Worm (Caenorhabditis elegans) whole organism, L2 larva: Measurements from ENCODE around the gene ndub-3.
A peak's percentile ranks its signal among the peaks of the same experiment; 100 is the strongest.

Experiments used
- C34F6.9 ChIP-seq: fragments of 150-350 bp; optimal IDR thresholded peaks from 2 replicates; lab custom pipeline; 2014; ENCODE audit warnings: missing biosample characterization, missing genetic modification characterization
- R02D3.7 ChIP-seq: fragments of 150-350 bp; optimal IDR thresholded peaks from 2 replicates; lab custom pipeline; 2014; ENCODE audit warnings: missing biosample characterization, missing genetic modification characterization
- ZK546.5 ChIP-seq: sonication (generic microtip); optimal IDR thresholded peaks from 2 replicates; lab custom pipeline; 2017; ENCODE audit warnings: missing biosample characterization, missing genetic modification characterization
- alr-1 ChIP-seq: fragments of 150-350 bp; optimal IDR thresholded peaks from 2 replicates; lab custom pipeline; 2014; ENCODE audit warnings: missing biosample characterization, missing genetic modification characterization
- aly-2 ChIP-seq: fragments of 150-350 bp; optimal IDR thresholded peaks from 2 replicates; lab custom pipeline; 2014; ENCODE audit warnings: missing biosample characterization, missing genetic modification characterization
- ama-1 ChIP-seq: fragments of 150-350 bp; optimal IDR thresholded peaks from 2 replicates; lab custom pipeline; 2018; ENCODE audit warnings: inconsistent platforms
- blmp-1 ChIP-seq: sonication (generic microtip); optimal IDR thresholded peaks from 2 replicates; lab custom pipeline; 2017; ENCODE audit warnings: missing genetic modification characterization, mild to moderate bottlenecking, missing compliant biosample characterization, antibody characterized with exemption, moderate library complexity; ENCODE audit not compliant: insufficient read depth
- crh-2 ChIP-seq: sonication (generic microtip); optimal IDR thresholded peaks from 2 replicates; lab custom pipeline; 2017; ENCODE audit warnings: missing biosample characterization, missing genetic modification characterization
- fos-1 ChIP-seq: fragments of 150-350 bp; optimal IDR thresholded peaks from 2 replicates; lab custom pipeline; 2014; ENCODE audit warnings: missing biosample characterization, missing genetic modification characterization
- lin-39 ChIP-seq: fragments of 150-350 bp; optimal IDR thresholded peaks from 2 replicates; lab custom pipeline; 2014; ENCODE audit warnings: missing biosample characterization, missing genetic modification reagents, missing genetic modification characterization
- lsy-2 ChIP-seq, 2 experiments: fragments of 150-350 bp in 1 of 2; sonication (generic microtip) in 1 of 2; optimal IDR thresholded peaks; 2 replicates each; lab custom pipeline; 2014 to 2017; ENCODE audit warnings: missing biosample characterization in 2 of 2, missing genetic modification characterization in 2 of 2
- mab-5 ChIP-seq: fragments of 150-350 bp; optimal IDR thresholded peaks from 2 replicates; lab custom pipeline; 2014; ENCODE audit warnings: missing biosample characterization, missing genetic modification characterization
- mbf-1 ChIP-seq: sonication (generic microtip); optimal IDR thresholded peaks from 2 replicates; lab custom pipeline; 2017; ENCODE audit warnings: missing biosample characterization, missing genetic modification characterization
- nhr-10 ChIP-seq: sonication (generic microtip); optimal IDR thresholded peaks from 2 replicates; lab custom pipeline; 2017; ENCODE audit warnings: missing biosample characterization, missing genetic modification characterization
- nhr-12 ChIP-seq: fragments of 150-350 bp; optimal IDR thresholded peaks from 2 replicates; lab custom pipeline; 2014; ENCODE audit warnings: missing biosample characterization, missing genetic modification characterization
- nhr-129 ChIP-seq: fragments of 150-350 bp; optimal IDR thresholded peaks from 2 replicates; lab custom pipeline; 2014; ENCODE audit warnings: missing biosample characterization, missing genetic modification characterization
- nhr-21 ChIP-seq: fragments of 150-350 bp; optimal IDR thresholded peaks from 2 replicates; lab custom pipeline; 2014; ENCODE audit warnings: missing biosample characterization, missing genetic modification characterization
- nhr-23 ChIP-seq: fragments of 150-350 bp; optimal IDR thresholded peaks from 2 replicates; lab custom pipeline; 2014; ENCODE audit warnings: missing biosample characterization, missing genetic modification reagents, missing genetic modification characterization
- nhr-237 ChIP-seq: fragments of 150-350 bp; optimal IDR thresholded peaks from 2 replicates; lab custom pipeline; 2014; ENCODE audit warnings: missing biosample characterization, missing genetic modification characterization
- nhr-25 ChIP-seq: fragments of 150-350 bp; sonication (generic microtip); optimal IDR thresholded peaks from 3 replicates; lab custom pipeline; 2014; ENCODE audit warnings: missing biosample characterization, missing genetic modification characterization
- peb-1 ChIP-seq: fragments of 150-350 bp; optimal IDR thresholded peaks from 2 replicates; lab custom pipeline; 2014; ENCODE audit warnings: missing biosample characterization, missing genetic modification characterization
- sem-4 ChIP-seq: fragments of 150-350 bp; optimal IDR thresholded peaks from 2 replicates; lab custom pipeline; 2014; ENCODE audit warnings: missing biosample characterization, missing genetic modification reagents, missing genetic modification characterization
- sma-3 ChIP-seq: sonication (generic microtip); optimal IDR thresholded peaks from 2 replicates; lab custom pipeline; 2016; ENCODE audit warnings: missing genetic modification reagents, missing genetic modification characterization, missing compliant biosample characterization
- sma-9 ChIP-seq, 2 experiments: fragments of 150-350 bp in 1 of 2; sonication (generic microtip) in 1 of 2; optimal IDR thresholded peaks; 2 replicates each; lab custom pipeline; 2014 to 2016; ENCODE audit warnings: missing genetic modification characterization in 2 of 2, mild to moderate bottlenecking in 1 of 2, missing biosample characterization in 1 of 2, missing compliant biosample characterization in 1 of 2, missing genetic modification reagents in 1 of 2, moderate library complexity in 1 of 2
- snpc-4 ChIP-seq: fragments of 150-350 bp; optimal IDR thresholded peaks from 2 replicates; lab custom pipeline; 2014; ENCODE audit warnings: missing biosample characterization, missing genetic modification characterization
- unc-39 ChIP-seq: fragments of 150-350 bp; optimal IDR thresholded peaks from 2 replicates; lab custom pipeline; 2014; ENCODE audit warnings: missing biosample characterization, missing genetic modification characterization
- unc-55 ChIP-seq: fragments of 150-350 bp; sonication (generic microtip); optimal IDR thresholded peaks from 3 replicates; lab custom pipeline; 2014; ENCODE audit warnings: missing biosample characterization, missing genetic modification reagents, missing genetic modification characterization
- unc-62 ChIP-seq: fragments of 150-350 bp; optimal IDR thresholded peaks from 2 replicates; lab custom pipeline; 2014; ENCODE audit warnings: missing biosample characterization, missing genetic modification reagents, missing genetic modification characterization
- zag-1 ChIP-seq: fragments of 150-350 bp; optimal IDR thresholded peaks from 2 replicates; lab custom pipeline; 2014; ENCODE audit warnings: missing biosample characterization, missing genetic modification characterization
- ztf-1 ChIP-seq: fragments of 200-800 bp; sonication (Bioruptor generic); conservative IDR thresholded peaks from 2 replicates; pipeline ENCODE4 v1.3.6; 2022; ENCODE audit warnings: missing genetic modification characterization, missing compliant biosample characterization
- ztf-11 ChIP-seq: sonication (generic microtip); optimal IDR thresholded peaks from 2 replicates; lab custom pipeline; 2017; ENCODE audit warnings: missing biosample characterization, missing genetic modification characterization

ndub-3 gene

DNA sequence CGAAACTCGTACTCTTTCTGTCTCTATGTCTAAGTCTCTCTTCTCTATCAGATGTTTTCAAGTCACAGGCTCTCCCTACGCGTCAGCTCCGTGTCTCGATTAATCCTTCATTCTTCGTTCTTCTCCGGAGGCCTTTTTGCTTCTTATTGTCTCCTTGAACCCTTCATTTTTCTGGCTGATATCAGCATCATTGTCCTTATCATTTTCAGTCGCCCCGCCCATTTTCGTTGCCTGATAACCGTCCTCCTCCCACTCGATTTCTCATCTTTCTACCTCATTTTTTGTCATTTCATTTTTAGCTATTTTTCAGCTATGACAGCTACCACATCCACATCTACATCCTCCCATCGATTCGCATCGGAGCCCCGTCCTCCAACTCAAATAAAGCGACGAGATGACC is 42.5 kb downstream of the ndub-3 start, which contains the start of gene B0457.6:
Gene B0457.6, plus strand, starts transcription at position 284 of the 400 bp plus-strand sequence.
- TF ChIP-seq lsy-2 (tag; optimal IDR thresholded peaks at IDR 0.05; lab: Kevin White, UChicago) (no peak), unc-55 (GFP tag; lab: Kevin White, UChicago) (peak; percentile 24), sem-4 (no peak), fos-1 (peak; percentile 61)

DNA sequence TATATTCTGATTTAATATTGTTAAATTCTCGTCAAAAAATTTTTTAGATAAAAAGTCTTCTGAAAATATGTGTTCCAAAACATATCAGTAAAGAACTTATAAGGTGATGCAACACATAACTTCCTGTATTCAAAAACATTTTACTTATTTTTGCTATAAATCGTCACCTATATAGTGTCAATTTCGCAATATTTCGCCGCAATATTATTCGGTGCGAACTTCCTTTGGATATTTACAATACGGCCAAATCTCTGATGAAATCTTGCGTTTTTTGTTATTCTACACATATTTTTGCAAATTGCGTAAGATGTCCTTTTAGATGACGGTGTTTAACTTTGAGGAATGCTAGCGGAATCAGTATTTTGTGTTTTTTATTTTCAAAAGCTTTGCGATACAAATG is 43.2 kb downstream of the ndub-3 start:
- TF ChIP-seq unc-55 (GFP tag; lab: Kevin White, UChicago) (no peak), unc-62 (GFP tag; lab: Kevin White, UChicago) (no peak), unc-39 (no peak), nhr-10 (tag; lab: Kevin White, UChicago) (no peak), C34F6.9 (tag; lab: Kevin White, UChicago) (no peak), mab-5 (tag; lab: Kevin White, UChicago) (no peak), aly-2 (no peak), alr-1 (tag; lab: Kevin White, UChicago) (no peak), nhr-21 (tag; lab: Kevin White, UChicago) (no peak), fos-1 (no peak)

DNA sequence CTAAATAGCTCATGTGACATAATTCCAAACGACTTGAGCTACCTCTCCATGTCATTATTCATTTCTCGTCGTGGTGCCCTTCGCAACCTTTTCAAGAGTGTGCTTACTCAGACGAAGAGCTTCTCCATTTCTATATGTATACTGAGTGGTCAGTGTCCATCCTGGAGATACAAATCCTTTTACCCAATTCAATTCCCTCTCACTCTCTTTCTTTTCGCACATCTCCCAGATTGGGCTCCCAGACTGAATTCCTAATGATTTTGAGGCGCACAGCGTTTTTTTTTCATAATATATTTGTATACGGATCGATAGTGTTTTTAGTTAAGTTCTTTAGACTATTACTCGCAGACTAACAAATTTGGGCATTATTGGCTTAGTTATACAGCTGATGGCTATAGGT is 43.7 kb downstream of the ndub-3 start:
- TF ChIP-seq lsy-2 (tag; optimal IDR thresholded peaks at IDR 0.05; lab: Kevin White, UChicago) (no peak), lin-39 (tag; lab: Kevin White, UChicago) (no peak), nhr-129 (no peak), zag-1 (tag; lab: Kevin White, UChicago) (no peak), sma-9 (GFP tag; optimal IDR thresholded peaks at IDR 0.05; lab: Kevin White, UChicago) (no peak), sma-9 (tag; optimal IDR thresholded peaks at IDR 0.05; lab: Kevin White, UChicago) (no peak), nhr-23 (tag; lab: Kevin White, UChicago) (no peak), unc-39 (no peak), ztf-11 (tag; lab: Kevin White, UChicago) (no peak), alr-1 (tag; lab: Kevin White, UChicago) (no peak), nhr-10 (tag; lab: Kevin White, UChicago) (no peak), nhr-25 (tag; lab: Kevin White, UChicago) (no peak), blmp-1 (tag; lab: Kevin White, UChicago) (no peak), R02D3.7 (tag; lab: Kevin White, UChicago) (no peak), snpc-4 (tag; lab: Kevin White, UChicago) (no peak), nhr-12 (no peak), aly-2 (no peak), ZK546.5 (no peak)

DNA sequence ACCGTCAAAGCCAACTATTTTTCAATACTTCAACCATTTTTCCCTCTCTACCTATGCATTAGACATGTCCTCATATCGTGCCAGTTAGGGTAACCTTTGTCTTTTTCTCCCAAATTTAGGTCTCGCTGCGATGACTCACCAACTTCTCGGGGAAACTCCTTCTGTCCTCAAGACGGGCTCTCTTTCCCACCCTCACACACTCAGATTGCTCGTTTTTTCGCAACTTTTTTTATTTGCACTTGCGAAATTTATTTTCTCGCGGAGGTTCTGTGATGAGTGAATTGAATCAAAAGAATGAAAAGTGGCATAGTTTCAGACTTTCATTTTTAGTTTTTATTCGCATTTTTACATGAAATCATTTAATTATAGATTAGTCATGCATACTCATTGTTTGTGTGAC is 44.4 kb downstream of the ndub-3 start:
- no peak for TF ChIP-seq ama-1 (lab: Kevin White, UChicago)
- TF ChIP-seq fos-1 = peak; percentile 72
- TF ChIP-seq alr-1 (tag; lab: Kevin White, UChicago) = no peak
- no peak for TF ChIP-seq sma-3 (GFP tag; lab: Kevin White, UChicago)
- no peak for TF ChIP-seq lin-39 (tag; lab: Kevin White, UChicago)
- TF ChIP-seq nhr-23 (tag; lab: Kevin White, UChicago) = no peak
- no peak for TF ChIP-seq nhr-237 (tag; lab: Kevin White, UChicago)

DNA sequence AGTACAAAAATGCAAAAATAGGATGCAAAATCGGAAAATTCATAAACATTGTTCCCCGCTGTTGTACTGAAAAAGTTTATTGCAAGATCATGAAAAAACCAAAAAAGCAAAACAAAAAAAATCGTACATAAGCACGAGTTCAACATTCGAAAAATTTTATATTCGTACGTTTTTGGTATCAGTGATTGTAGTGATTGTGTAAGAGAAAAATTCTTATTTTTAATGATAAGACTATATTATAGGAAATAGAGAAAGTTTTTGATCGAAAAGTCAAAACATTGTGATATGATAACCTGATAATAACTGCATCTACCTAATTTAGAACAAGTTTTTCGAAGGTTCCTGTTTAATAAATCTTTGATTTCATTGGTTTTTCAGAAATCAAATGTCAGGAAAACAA is 47.4 kb downstream of the ndub-3 start:
- no peak for TF ChIP-seq crh-2 (tag; lab: Kevin White, UChicago)
- peak; percentile 46 for TF ChIP-seq fos-1
- no peak for TF ChIP-seq ztf-1 (GFP tag; lab: Robert Waterston, UW)
- peak; percentile 10 for TF ChIP-seq blmp-1 (tag; lab: Kevin White, UChicago)
- TF ChIP-seq nhr-12 = no peak
- no peak for TF ChIP-seq nhr-129
- no peak for TF ChIP-seq peb-1 (tag; lab: Kevin White, UChicago)

- TF ChIP-seq alr-1 (tag; lab: Kevin White, UChicago) (no peak), ama-1 (lab: Kevin White, UChicago) (no peak), mbf-1 (tag; lab: Kevin White, UChicago) (no peak)
- TF ChIP-seq, all 48 proteins: peak for 0
Measured at ce11 chrII:8916656-8917055, 48.0 kb downstream of the ndub-3 start.
